Worm (Caenorhabditis elegans) whole organism, L1 larva: Measurements from ENCODE around the gene F47B8.3.

Source experiments
- C34B4.2 ChIP-seq: sonication (generic microtip); optimal IDR thresholded peaks from 2 replicates; lab custom pipeline; 2017; ENCODE audit warnings: mild to moderate bottlenecking, missing genetic modification characterization, missing compliant biosample characterization
- alr-1 ChIP-seq: fragments of 200-800 bp; sonication (Bioruptor generic); optimal IDR thresholded peaks from 2 replicates; lab custom pipeline; 2018; ENCODE audit warnings: borderline replicate concordance, mild to moderate bottlenecking, missing genetic modification characterization, missing compliant biosample characterization
- aly-2 ChIP-seq: fragments of 150-350 bp; optimal IDR thresholded peaks from 2 replicates; lab custom pipeline; 2014; ENCODE audit warnings: missing biosample characterization, missing genetic modification characterization
- ama-1 ChIP-seq: fragments of 150-350 bp; optimal IDR thresholded peaks from 2 replicates; lab custom pipeline; 2014
- ceh-63 ChIP-seq: fragments of 200-800 bp; sonication (Bioruptor generic); optimal IDR thresholded peaks from 2 replicates; lab custom pipeline; 2018; ENCODE audit warnings: mild to moderate bottlenecking, missing genetic modification characterization, missing compliant biosample characterization
- ceh-8 ChIP-seq: fragments of 200-800 bp; sonication (Bioruptor generic); optimal IDR thresholded peaks from 2 replicates; lab custom pipeline; 2018; ENCODE audit warnings: mild to moderate bottlenecking, missing genetic modification characterization, moderate library complexity, missing compliant biosample characterization
- ceh-88 ChIP-seq: fragments of 200-800 bp; sonication (Bioruptor generic); IDR thresholded peaks from 2 replicates; pipeline ENCODE4 v1.3.6; 2022; ENCODE audit warnings: missing genetic modification characterization, missing compliant biosample characterization
- ceh-90 ChIP-seq: sonication (generic microtip); optimal IDR thresholded peaks from 2 replicates; lab custom pipeline; 2016; ENCODE audit warnings: missing genetic modification characterization, missing compliant biosample characterization
- dpl-1 ChIP-seq, 3 experiments: fragments of 150-350 bp in 2 of 3; sonication (generic microtip) in 1 of 3; optimal IDR thresholded peaks; 2 replicates each; lab custom pipeline; 2014 to 2017; ENCODE audit warnings: missing biosample characterization in 3 of 3, missing genetic modification characterization in 3 of 3, missing genetic modification reagents in 3 of 3
- efl-1 ChIP-seq, 4 experiments: fragments of 150-350 bp; optimal IDR thresholded peaks in 3 of 4; peaks in 1 of 4; 1 replicate in 1 of 4; 2 replicates in 3 of 4; lab custom pipeline; 2014; ENCODE audit warnings: missing biosample characterization in 2 of 4, missing genetic modification characterization in 2 of 4, missing genetic modification reagents in 2 of 4
- efl-3 ChIP-seq: fragments of 200-800 bp; sonication (Bioruptor generic); optimal IDR thresholded peaks from 2 replicates; lab custom pipeline; 2018; ENCODE audit warnings: mild to moderate bottlenecking, missing genetic modification characterization, missing compliant biosample characterization
- egl-27 ChIP-seq, 2 experiments: fragments of 150-350 bp in 1 of 2; sonication (generic microtip); optimal IDR thresholded peaks; 3 replicates each; lab custom pipeline; 2017 to 2018; ENCODE audit warnings: missing biosample characterization in 2 of 2, missing genetic modification characterization in 2 of 2, missing genetic modification reagents in 2 of 2
- elt-2 ChIP-seq: sonication (generic microtip); optimal IDR thresholded peaks from 2 replicates; lab custom pipeline; 2016; ENCODE audit warnings: missing genetic modification characterization, mild to moderate bottlenecking, inconsistent platforms, missing compliant biosample characterization, missing genetic modification reagents
- elt-3 ChIP-seq, 6 experiments: fragments of 150-350 bp in 1 of 6; sonication (generic microtip); optimal IDR thresholded peaks; 2 replicates each; lab custom pipeline; 2017 to 2018; ENCODE audit warnings: missing biosample characterization in 6 of 6, missing genetic modification characterization in 6 of 6, inconsistent platforms in 1 of 6
- ets-5 ChIP-seq: fragments of 200-800 bp; sonication (Bioruptor generic); IDR thresholded peaks from 2 replicates; pipeline ENCODE4 v1.3.6; 2022; ENCODE audit warnings: missing genetic modification characterization, missing compliant biosample characterization
- fkh-8 ChIP-seq: sonication (generic microtip); optimal IDR thresholded peaks from 2 replicates; lab custom pipeline; 2016; ENCODE audit warnings: mild to moderate bottlenecking, missing genetic modification characterization, missing compliant biosample characterization
- fos-1 ChIP-seq: fragments of 150-350 bp; optimal IDR thresholded peaks from 2 replicates; lab custom pipeline; 2014; ENCODE audit warnings: missing biosample characterization, missing genetic modification characterization
- hlh-17 ChIP-seq: fragments of 200-800 bp; sonication (Bioruptor generic); optimal IDR thresholded peaks from 2 replicates; lab custom pipeline; 2018; ENCODE audit warnings: missing genetic modification characterization, mild to moderate bottlenecking, missing compliant biosample characterization, moderate library complexity, borderline replicate concordance
- hpl-2 ChIP-seq: fragments of 150-350 bp; optimal IDR thresholded peaks from 2 replicates; lab custom pipeline; 2014; ENCODE audit warnings: missing biosample characterization, missing genetic modification reagents, missing genetic modification characterization
- irx-1 ChIP-seq: sonication (generic microtip); optimal IDR thresholded peaks from 2 replicates; lab custom pipeline; 2016; ENCODE audit warnings: missing genetic modification characterization, missing compliant biosample characterization
- isw-1 ChIP-seq: fragments of 200-800 bp; sonication (Bioruptor generic); IDR thresholded peaks from 2 replicates; pipeline ENCODE4 v1.3.6; 2022; ENCODE audit warnings: missing genetic modification characterization, missing compliant biosample characterization
- lin-13 ChIP-seq: fragments of 150-350 bp; optimal IDR thresholded peaks from 2 replicates; lab custom pipeline; 2014; ENCODE audit warnings: missing biosample characterization, missing genetic modification reagents, missing genetic modification characterization
- lin-35 ChIP-seq, 2 experiments: fragments of 150-350 bp; optimal IDR thresholded peaks; 2 replicates each; lab custom pipeline; 2014; ENCODE audit warnings: missing biosample characterization in 2 of 2, missing genetic modification characterization in 2 of 2, missing genetic modification reagents in 2 of 2
- lin-39 ChIP-seq: fragments of 150-350 bp; optimal IDR thresholded peaks from 2 replicates; lab custom pipeline; 2014; ENCODE audit warnings: missing biosample characterization, missing genetic modification reagents, missing genetic modification characterization
- mab-9 ChIP-seq: fragments of 200-800 bp; sonication (Bioruptor generic); IDR thresholded peaks from 2 replicates; pipeline ENCODE4 v1.3.6; 2022; ENCODE audit warnings: missing genetic modification reagents, missing genetic modification characterization, missing compliant biosample characterization
- mdl-1 ChIP-seq, 2 experiments: fragments of 150-350 bp; optimal IDR thresholded peaks; 2 replicates each; lab custom pipeline; 2014 to 2017; ENCODE audit warnings: missing biosample characterization in 2 of 2, missing genetic modification characterization in 2 of 2, inconsistent platforms in 1 of 2
- mef-2 ChIP-seq: fragments of 150-350 bp; optimal IDR thresholded peaks from 2 replicates; lab custom pipeline; 2014; ENCODE audit warnings: missing biosample characterization, missing genetic modification characterization
- mep-1 ChIP-seq: fragments of 150-350 bp; optimal IDR thresholded peaks from 2 replicates; lab custom pipeline; 2014; ENCODE audit warnings: missing biosample characterization, missing genetic modification characterization
- nhr-11 ChIP-seq: fragments of 150-350 bp; optimal IDR thresholded peaks from 2 replicates; lab custom pipeline; 2014; ENCODE audit warnings: missing biosample characterization, missing genetic modification characterization
- nhr-20 ChIP-seq: sonication (generic microtip); optimal IDR thresholded peaks from 2 replicates; lab custom pipeline; 2016; ENCODE audit warnings: mild to moderate bottlenecking, missing genetic modification characterization, missing compliant biosample characterization
- nhr-237 ChIP-seq: fragments of 150-350 bp; optimal IDR thresholded peaks from 2 replicates; lab custom pipeline; 2014; ENCODE audit warnings: missing biosample characterization, missing genetic modification characterization
- nhr-76 ChIP-seq: sonication (generic microtip); optimal IDR thresholded peaks from 2 replicates; lab custom pipeline; 2017; ENCODE audit warnings: missing biosample characterization, missing genetic modification characterization
- nhr-77 ChIP-seq: fragments of 150-350 bp; optimal IDR thresholded peaks from 2 replicates; lab custom pipeline; 2014; ENCODE audit warnings: missing biosample characterization, missing genetic modification characterization
- nhr-84 ChIP-seq: sonication (generic microtip); optimal IDR thresholded peaks from 2 replicates; lab custom pipeline; 2017; ENCODE audit warnings: missing biosample characterization, missing genetic modification characterization
- nhr-90 ChIP-seq: sonication (generic microtip); optimal IDR thresholded peaks from 2 replicates; lab custom pipeline; 2016; ENCODE audit warnings: mild to moderate bottlenecking, missing genetic modification characterization, missing compliant biosample characterization; ENCODE audit not compliant: poor library complexity
- rnt-1 ChIP-seq: sonication (generic microtip); optimal IDR thresholded peaks from 2 replicates; lab custom pipeline; 2016; ENCODE audit warnings: mild to moderate bottlenecking, missing genetic modification characterization, moderate library complexity, missing compliant biosample characterization
- skn-1 ChIP-seq: fragments of 150-350 bp; optimal IDR thresholded peaks from 2 replicates; lab custom pipeline; 2014; ENCODE audit warnings: missing biosample characterization, missing genetic modification characterization
- snu-23 ChIP-seq: sonication (generic microtip); optimal IDR thresholded peaks from 2 replicates; lab custom pipeline; 2016; ENCODE audit warnings: missing genetic modification characterization, missing compliant biosample characterization
- sox-4 ChIP-seq: sonication (generic microtip); optimal IDR thresholded peaks from 2 replicates; lab custom pipeline; 2016; ENCODE audit warnings: missing genetic modification characterization, missing compliant biosample characterization
- sptf-1 ChIP-seq: fragments of 150-350 bp; optimal IDR thresholded peaks from 2 replicates; lab custom pipeline; 2014; ENCODE audit warnings: missing biosample characterization, missing genetic modification characterization
- swsn-7 ChIP-seq: sonication (generic microtip); optimal IDR thresholded peaks from 2 replicates; lab custom pipeline; 2016; ENCODE audit warnings: missing genetic modification characterization, missing compliant biosample characterization
- tbx-2 ChIP-seq: sonication (generic microtip); optimal IDR thresholded peaks from 2 replicates; lab custom pipeline; 2016; ENCODE audit warnings: missing genetic modification characterization, missing compliant biosample characterization
- tlp-1 ChIP-seq: fragments of 150-350 bp; optimal IDR thresholded peaks from 2 replicates; lab custom pipeline; 2014; ENCODE audit warnings: missing biosample characterization, missing genetic modification characterization
- unc-30 ChIP-seq: sonication (generic microtip); optimal IDR thresholded peaks from 2 replicates; lab custom pipeline; 2017; ENCODE audit warnings: missing biosample characterization, missing genetic modification characterization
- unc-98 ChIP-seq: fragments of 200-800 bp; sonication (Bioruptor generic); IDR thresholded peaks from 2 replicates; pipeline ENCODE4 v1.3.6; 2022; ENCODE audit warnings: missing genetic modification characterization, missing compliant biosample characterization
- vab-15 ChIP-seq: sonication (generic microtip); optimal IDR thresholded peaks from 2 replicates; lab custom pipeline; 2017; ENCODE audit warnings: missing genotype, mild to moderate bottlenecking, missing genetic modification characterization, missing compliant biosample characterization
- zag-1 ChIP-seq: fragments of 150-350 bp; optimal IDR thresholded peaks from 2 replicates; lab custom pipeline; 2014; ENCODE audit warnings: missing biosample characterization, missing genetic modification characterization
- zip-4 ChIP-seq: fragments of 200-800 bp; sonication (Bioruptor generic); optimal IDR thresholded peaks from 2 replicates; lab custom pipeline; 2018; ENCODE audit warnings: mild to moderate bottlenecking, missing genetic modification characterization, moderate library complexity, missing compliant biosample characterization
- ztf-11 ChIP-seq, 2 experiments: sonication (generic microtip); optimal IDR thresholded peaks; 2 replicates each; lab custom pipeline; 2016 to 2017; ENCODE audit warnings: missing genetic modification characterization in 2 of 2, missing biosample characterization in 1 of 2, missing compliant biosample characterization in 1 of 2
- ztf-4 ChIP-seq: fragments of 150-350 bp; optimal IDR thresholded peaks from 2 replicates; lab custom pipeline; 2014; ENCODE audit warnings: missing biosample characterization, missing genetic modification characterization

Gene F47B8.3

DNA sequence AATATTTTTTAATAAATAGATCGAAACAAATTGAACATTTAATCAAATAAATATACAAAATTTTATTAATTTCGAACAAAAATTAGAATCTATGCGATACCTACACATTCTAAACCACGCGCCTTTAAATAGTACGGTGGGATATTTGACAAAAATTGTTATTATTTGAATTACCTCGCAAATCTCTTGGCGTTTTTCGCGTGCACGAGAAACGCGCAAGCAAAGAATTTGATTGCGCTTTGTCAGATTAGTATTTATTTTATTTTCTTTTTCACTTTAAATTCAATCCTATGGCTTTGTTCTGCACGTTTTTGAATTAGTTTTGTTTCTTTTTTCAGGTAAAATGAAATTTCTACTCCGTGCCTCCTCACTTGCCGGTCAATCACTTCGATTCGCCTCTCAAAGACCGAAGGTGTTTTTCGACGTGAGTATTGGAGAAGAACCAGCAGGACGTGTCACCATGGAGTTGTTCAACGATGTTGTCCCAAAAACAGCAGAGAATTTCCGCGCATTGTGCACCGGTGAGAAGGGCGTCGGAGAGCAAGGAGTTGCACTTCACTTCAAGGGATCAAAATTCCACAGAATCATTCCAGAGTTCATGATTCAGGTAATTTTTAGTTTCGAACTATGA lies 33.0 kb upstream of the F47B8.3 start, which contains the start of gene cyn-1 (continued):
- peak; percentile 96 for TF ChIP-seq mep-1 (tag; lab: Kevin White, UChicago)
- no peak for TF ChIP-seq nhr-76
- TF ChIP-seq isw-1 (GFP tag; lab: Robert Waterston, UW) = peak; percentile 77
- TF ChIP-seq ceh-8 (GFP tag; lab: Kevin White, UChicago) = peak; percentile 78
- peak in 1 of 2 experiments; percentile 69 for TF ChIP-seq ztf-11 (tag; optimal IDR thresholded peaks at IDR 0.05; lab: Kevin White, UChicago)
- TF ChIP-seq nhr-90 (tag; lab: Kevin White, UChicago) = peak; percentile 88
- TF ChIP-seq egl-27 (tag; optimal IDR thresholded peaks at IDR 0.05; lab: Kevin White, UChicago) = no peak
- no peak for TF ChIP-seq efl-3 (GFP tag; lab: Kevin White, UChicago)
- peak; percentile 67 for TF ChIP-seq sox-4 (tag; lab: Kevin White, UChicago)
- TF ChIP-seq ztf-4 = peak; percentile 66
- no peak for TF ChIP-seq C34B4.2
- peak; percentile 66 for TF ChIP-seq ama-1 (lab: Kevin White, UChicago)
- no peak for TF ChIP-seq hlh-17 (GFP tag; lab: Kevin White, UChicago)
- TF ChIP-seq mef-2 (tag; lab: Kevin White, UChicago) = no peak
- peak; percentile 67 for TF ChIP-seq zip-4 (GFP tag; lab: Kevin White, UChicago)
- peak; percentile 63 for TF ChIP-seq fkh-8
- peak in 1 of 2 experiments; percentile 63 for TF ChIP-seq mdl-1 (tag; optimal IDR thresholded peaks at IDR 0.05; lab: Kevin White, UChicago)
- no peak for TF ChIP-seq unc-98 (GFP tag; lab: Robert Waterston, UW)
- peak; percentile 77 for TF ChIP-seq lin-13 (GFP tag; lab: Kevin White, UChicago)
- TF ChIP-seq aly-2 (tag; lab: Kevin White, UChicago) = peak; percentile 91
- TF ChIP-seq alr-1 (tag; lab: Kevin White, UChicago) = peak; percentile 8
- peak; percentile 52 for TF ChIP-seq nhr-11
- TF ChIP-seq lin-39 (tag; lab: Kevin White, UChicago) = peak; percentile 80
- peak in 2 of 6 experiments; percentile 81 to 83 for TF ChIP-seq elt-3 (tag; optimal IDR thresholded peaks at IDR 0.05; lab: Kevin White, UChicago)
- TF ChIP-seq nhr-237 (tag; lab: Kevin White, UChicago) = peak; percentile 26
- TF ChIP-seq ceh-88 (GFP tag; lab: Robert Waterston, UW) = peak; percentile 54
- TF ChIP-seq sptf-1 (tag; lab: Kevin White, UChicago) = no peak
- TF ChIP-seq dpl-1 (GFP tag; optimal IDR thresholded peaks at IDR 0.05; lab: Kevin White, UChicago) = peak; percentile 97 to 98 (median 98)
- peak; percentile 89 for TF ChIP-seq rnt-1 (tag; lab: Kevin White, UChicago)
- TF ChIP-seq ceh-90 (tag; lab: Kevin White, UChicago) = peak; percentile 29
- TF ChIP-seq nhr-77 = peak; percentile 71
- TF ChIP-seq vab-15 (tag; lab: Kevin White, UChicago) = peak; percentile 27
- TF ChIP-seq snu-23 = peak; percentile 91
- TF ChIP-seq ceh-63 = no peak
- peak; percentile 87 for TF ChIP-seq tbx-2 (tag; lab: Kevin White, UChicago)
- peak; percentile 91 for TF ChIP-seq swsn-7
- no peak for TF ChIP-seq nhr-84 (tag; lab: Kevin White, UChicago)
- peak; percentile 71 for TF ChIP-seq fos-1 (tag; lab: Kevin White, UChicago)
- no peak for TF ChIP-seq ets-5
- TF ChIP-seq mab-9 (GFP tag; lab: Robert Waterston, UW) = peak; percentile 65

DNA sequence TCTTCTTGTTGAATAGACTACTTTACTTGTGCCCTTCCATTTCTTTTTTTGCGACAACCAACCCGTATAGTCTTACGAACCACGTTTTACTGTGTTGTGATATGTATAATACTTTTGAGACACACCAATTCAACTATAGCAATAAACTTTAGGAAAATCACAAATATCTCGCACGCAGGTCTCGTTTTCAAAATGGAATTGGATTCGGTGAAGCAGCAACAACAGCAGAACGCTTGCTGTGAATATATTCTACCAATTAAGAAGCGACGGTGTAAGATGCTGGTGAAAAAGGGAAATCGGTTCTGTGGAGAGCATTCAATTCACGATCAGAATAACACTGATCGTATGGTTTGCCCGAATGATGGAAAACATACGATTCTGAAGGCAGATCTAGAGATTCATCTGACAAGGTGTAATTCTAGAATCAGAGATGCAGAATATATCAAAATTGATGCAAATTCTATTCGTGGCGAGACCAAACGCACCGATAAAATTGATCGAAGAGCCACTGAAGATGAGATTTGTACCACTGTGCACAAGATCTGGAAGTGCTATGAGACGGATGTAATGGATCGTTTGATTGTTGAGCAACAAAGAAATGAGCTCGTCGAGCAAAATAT lies 31.6 kb upstream of the F47B8.3 start, which contains the start of gene Y49A3A.3:
Gene Y49A3A.3 (plus strand): TSS at position 153 of the 620 bp plus-strand sequence.
- TF ChIP-seq zag-1 (tag; lab: Kevin White, UChicago) (no peak), hpl-2 (no peak), skn-1 (tag; lab: Kevin White, UChicago) (no peak), elt-2 (tag; lab: Kevin White, UChicago) (peak; percentile 15), efl-1 (optimal IDR thresholded peaks at IDR 0.05; lab: Kevin White, UChicago) (peak; percentile 9 to 32), efl-1 (GFP tag; optimal IDR thresholded peaks at IDR 0.05 in 1 of 2; lab: Kevin White, UChicago) (peak in 1 of 2 experiments; percentile 95), mdl-1 (tag; optimal IDR thresholded peaks at IDR 0.05; lab: Kevin White, UChicago) (no peak), sptf-1 (tag; lab: Kevin White, UChicago) (no peak), tlp-1 (tag; lab: Kevin White, UChicago) (no peak), mep-1 (tag; lab: Kevin White, UChicago) (no peak), snu-23 (peak; percentile 10), unc-30 (no peak), aly-2 (tag; lab: Kevin White, UChicago) (peak; percentile 98), nhr-20 (tag; lab: Kevin White, UChicago) (peak; percentile 15), lin-35 (GFP tag; optimal IDR thresholded peaks at IDR 0.05; lab: Kevin White, UChicago) (peak in 1 of 2 experiments; percentile 34), nhr-90 (tag; lab: Kevin White, UChicago) (peak; percentile 67), irx-1 (tag; lab: Kevin White, UChicago) (no peak)
